Fruit fly (Drosophila melanogaster): ENCODE measurements around the gene CG8892.

- TF ChIP-seq GATAd (GFP tag; optimal IDR thresholded peaks at IDR 0.05), result no peak
- TF ChIP-seq N (GFP tag; optimal IDR thresholded peaks at IDR 0.05), result no peak
- TF ChIP-seq Jra (GFP tag; optimal IDR thresholded peaks at IDR 0.05), result no peak
- TF ChIP-seq Abd-B (GFP tag; optimal IDR thresholded peaks at IDR 0.05), result no peak
- TF ChIP-seq ey (GFP tag; optimal IDR thresholded peaks at IDR 0.05), result no peak
- TF ChIP-seq usp (GFP tag; optimal IDR thresholded peaks at IDR 0.05), result no peak
- TF ChIP-seq Hr78 (GFP tag; optimal IDR thresholded peaks at IDR 0.05), result no peak
- no peak for TF ChIP-seq woc (GFP tag; optimal IDR thresholded peaks at IDR 0.05)
- TF ChIP-seq Rel (GFP tag; optimal IDR thresholded peaks at IDR 0.05), result no peak
- no peak for TF ChIP-seq Rel (tag; optimal IDR thresholded peaks at IDR 0.05)
- TF ChIP-seq Sp1 (GFP tag; optimal IDR thresholded peaks at IDR 0.05), result no peak
Measured at dm6 chr2L:4965420-4965819, 16.0 kb downstream of the CG8892 start, which contains the start of gene CG34125.
